Worm (Caenorhabditis elegans): Measurements from ENCODE around the gene sru-29.

sru-29 gene

DNA sequence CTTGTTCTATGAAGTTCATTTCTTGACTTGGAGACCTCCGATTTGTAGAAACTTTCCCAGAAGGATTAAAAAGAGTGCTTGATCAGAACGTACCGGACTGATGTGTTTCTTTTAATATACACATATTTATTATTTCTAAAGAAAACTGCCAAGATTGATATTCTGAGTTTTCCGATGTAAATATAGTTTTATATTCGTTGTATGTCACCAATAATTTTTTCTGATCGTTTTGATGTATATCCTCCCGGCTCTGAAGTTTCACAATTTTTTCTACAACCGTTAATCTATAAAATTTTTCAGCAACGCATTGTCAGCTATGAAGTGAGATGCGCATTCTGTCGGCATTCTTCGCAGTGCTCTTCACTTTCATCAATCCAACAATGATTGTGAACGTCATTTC lies 14.7 kb upstream of the sru-29 start, which contains the start of gene F46B6.9:
Gene F46B6.9 (plus strand): TSS at position 301 of the 400 bp plus-strand sequence.
- TF ChIP-seq ztf-7 (tag; optimal IDR thresholded peaks at IDR 0.05) (no peak), nhr-10 (tag; optimal IDR thresholded peaks at IDR 0.05) (no peak), dve-1 (tag; optimal IDR thresholded peaks at IDR 0.05; ENCODE audit: insufficient read depth) (no peak), jun-1 (tag; optimal IDR thresholded peaks at IDR 0.05) (no peak), php-3 (GFP tag; IDR thresholded peaks at IDR 0.05) (no peak), Y5F2A.4 (GFP tag; optimal IDR thresholded peaks at IDR 0.05) (no peak), zip-11 (GFP tag; IDR thresholded peaks at IDR 0.05) (no peak), spr-1 (tag; optimal IDR thresholded peaks at IDR 0.05) (no peak), tag-97 (GFP tag; IDR thresholded peaks at IDR 0.05) (no peak), spr-3 (GFP tag; optimal IDR thresholded peaks at IDR 0.05) (no peak), lin-1 (GFP tag; IDR thresholded peaks at IDR 0.05) (no peak), ztf-11 (tag; optimal IDR thresholded peaks at IDR 0.05) (no peak), vab-7 (GFP tag; IDR thresholded peaks at IDR 0.05) (no peak), nhr-41 (GFP tag; IDR thresholded peaks at IDR 0.05) (no peak), ceh-44 (GFP tag; IDR thresholded peaks at IDR 0.05) (no peak), nhr-25 (tag; optimal IDR thresholded peaks at IDR 0.05; ENCODE audit: borderline replicate concordance, insufficient read depth) (no peak), mdt-29 (GFP tag; IDR thresholded peaks at IDR 0.05) (no peak), daf-16 (GFP tag; optimal IDR thresholded peaks at IDR 0.05) (no peak), daf-16 (tag; optimal IDR thresholded peaks at IDR 0.05) (no peak), F26F4.8 (GFP tag; conservative IDR thresholded peaks at IDR 0.05) (no peak)

DNA sequence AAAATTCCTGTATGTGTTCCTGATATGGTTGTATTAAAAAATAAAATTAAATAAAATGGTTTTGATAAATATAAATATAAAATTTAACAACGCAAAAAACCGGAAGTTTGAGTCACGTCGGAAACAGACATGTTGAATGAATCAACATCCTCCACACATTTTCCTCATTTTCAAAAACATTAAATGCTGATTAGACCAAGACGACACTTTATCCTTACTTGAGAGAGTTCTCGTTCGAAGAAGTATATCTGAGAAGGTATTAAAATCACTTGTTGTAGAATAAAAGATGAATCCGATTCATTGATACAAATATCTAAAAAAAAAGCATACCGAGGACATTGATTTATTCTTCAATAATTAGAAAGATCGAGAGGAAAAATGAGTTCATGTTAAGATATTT lies 13.0 kb upstream of the sru-29 start:
- TF ChIP-seq lin-29 (GFP tag; IDR thresholded peaks at IDR 0.05) (no peak), unc-62 (GFP tag; optimal IDR thresholded peaks at IDR 0.05 in 1 of 2) (peak in 1 of 2 experiments; percentile 61), unc-62 (tag; optimal IDR thresholded peaks at IDR 0.05) (no peak)

DNA sequence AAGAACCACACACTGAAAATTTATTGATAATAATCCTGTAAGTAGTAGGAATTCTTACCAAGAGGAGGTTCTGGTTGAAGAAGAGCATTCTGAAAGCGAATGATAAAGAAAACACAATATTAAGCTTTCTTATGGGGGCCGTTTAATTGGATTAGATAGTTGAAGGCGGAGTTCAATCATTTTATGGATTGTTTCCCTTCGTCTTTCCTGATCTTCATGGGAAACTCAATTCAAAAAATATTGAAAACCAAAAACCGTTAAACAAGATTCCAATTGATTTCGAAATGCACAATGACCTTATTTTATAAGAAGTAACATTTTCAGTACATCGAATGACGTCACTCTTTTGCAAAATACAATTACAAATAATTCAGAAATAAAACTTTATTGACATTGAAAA lies 12.2 kb upstream of the sru-29 start, which contains the start of gene F46B6.13:
Gene F46B6.13 (minus strand): TSS at position 101 of the 400 bp plus-strand sequence.
- TF ChIP-seq set-16 (GFP tag; IDR thresholded peaks at IDR 0.05) (no peak), zip-2 (tag; optimal IDR thresholded peaks at IDR 0.05) (no peak), ZK546.5 (tag; optimal IDR thresholded peaks at IDR 0.05) (no peak), lin-38 (GFP tag; IDR thresholded peaks at IDR 0.05) (no peak), pha-4 (GFP tag; IDR thresholded peaks at IDR 0.05) (no peak), pha-4 (tag; optimal IDR thresholded peaks at IDR 0.05) (no peak), nhr-10 (tag; optimal IDR thresholded peaks at IDR 0.05) (no peak)

DNA sequence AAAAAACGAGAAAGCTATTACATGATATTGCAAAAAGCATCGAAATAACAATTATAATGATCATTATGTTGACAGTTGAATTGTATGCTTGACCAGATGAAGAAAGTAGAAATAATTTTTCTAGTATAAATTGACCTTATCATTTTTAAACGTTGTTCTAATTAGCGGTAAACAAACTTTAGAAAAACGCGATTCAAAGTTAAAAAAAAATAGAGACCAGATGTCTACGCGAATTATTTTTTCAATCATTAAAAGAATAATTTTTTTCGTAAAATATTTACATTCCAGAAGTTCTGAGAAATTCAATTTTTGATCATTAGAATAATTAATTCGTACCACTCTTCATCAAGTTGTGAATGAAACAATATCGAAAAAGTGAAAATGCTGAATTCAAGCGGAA lies 9.3 kb upstream of the sru-29 start, which contains the start of gene F46B6.10:
Gene F46B6.10 (minus strand): TSS at position 101 of the 400 bp plus-strand sequence.
- no peak for TF ChIP-seq pha-4 (GFP tag; IDR thresholded peaks at IDR 0.05)
- TF ChIP-seq pha-4 (tag; optimal IDR thresholded peaks at IDR 0.05) = no peak
- TF ChIP-seq nhr-76 (tag; optimal IDR thresholded peaks at IDR 0.05) = no peak
- TF ChIP-seq mes-2 (tag; optimal IDR thresholded peaks at IDR 0.05; ENCODE audit: poor library complexity, severe bottlenecking) = no peak
- no peak for TF ChIP-seq rbr-2 (tag; optimal IDR thresholded peaks at IDR 0.05)
- TF ChIP-seq ces-1 (GFP tag; optimal IDR thresholded peaks at IDR 0.05) = no peak
- TF ChIP-seq ama-1 (optimal IDR thresholded peaks at IDR 0.05) = no peak
- no peak for TF ChIP-seq hlh-11 (tag; optimal IDR thresholded peaks at IDR 0.05)
- TF ChIP-seq nhr-25 (tag; optimal IDR thresholded peaks at IDR 0.05; ENCODE audit: borderline replicate concordance, insufficient read depth) = no peak
- TF ChIP-seq attf-4 (tag; optimal IDR thresholded peaks at IDR 0.05) = no peak
- no peak for TF ChIP-seq lin-13 (GFP tag; optimal IDR thresholded peaks at IDR 0.05)
- TF ChIP-seq F37D6.2 (tag; optimal IDR thresholded peaks at IDR 0.05) = no peak
- TF ChIP-seq lsy-2 (tag; optimal IDR thresholded peaks at IDR 0.05) = no peak
- TF ChIP-seq php-3 (GFP tag; IDR thresholded peaks at IDR 0.05) = no peak
- no peak for TF ChIP-seq spr-3 (GFP tag; optimal IDR thresholded peaks at IDR 0.05)
- TF ChIP-seq arid-1 (GFP tag; conservative IDR thresholded peaks at IDR 0.05) = no peak
- TF ChIP-seq nhr-77 (tag; optimal IDR thresholded peaks at IDR 0.05) = no peak
- no peak for TF ChIP-seq skn-1 (tag; optimal IDR thresholded peaks at IDR 0.05)
- no peak for TF ChIP-seq zip-11 (GFP tag; IDR thresholded peaks at IDR 0.05)
- no peak for TF ChIP-seq nhr-237 (tag; optimal IDR thresholded peaks at IDR 0.05)
